Worm (Caenorhabditis elegans) whole organism, young adult: ENCODE data around the gene nlp-80.

ENCODE experiments used
- B0261.1 ChIP-seq: sonication (generic microtip); optimal IDR thresholded peaks from 2 replicates; lab custom pipeline; 2016; ENCODE audit warnings: mild to moderate bottlenecking, missing genetic modification characterization, moderate library complexity, missing compliant biosample characterization
- D2030.7 ChIP-seq: fragments of 200-800 bp; sonication (Bioruptor generic); IDR thresholded peaks from 2 replicates; pipeline ENCODE4 v1.3.6; 2022; ENCODE audit warnings: missing genetic modification reagents, missing genetic modification characterization, missing compliant biosample characterization
- F23B12.7 ChIP-seq: sonication (generic microtip); optimal IDR thresholded peaks from 2 replicates; lab custom pipeline; 2017; ENCODE audit warnings: missing genetic modification characterization, mild to moderate bottlenecking, missing compliant biosample characterization, antibody characterized with exemption, moderate library complexity; ENCODE audit not compliant: insufficient read depth
- F49E8.2 ChIP-seq: sonication (generic microtip); optimal IDR thresholded peaks from 3 replicates; lab custom pipeline; 2017; ENCODE audit warnings: missing genetic modification characterization, mild to moderate bottlenecking, missing compliant biosample characterization, antibody characterized with exemption, moderate library complexity; ENCODE audit not compliant: insufficient read depth
- F52B5.7 ChIP-seq: sonication (generic microtip); optimal IDR thresholded peaks from 2 replicates; lab custom pipeline; 2016; ENCODE audit warnings: mild to moderate bottlenecking, missing genetic modification characterization, missing compliant biosample characterization
- F57C9.4 ChIP-seq: sonication (generic microtip); optimal IDR thresholded peaks from 2 replicates; lab custom pipeline; 2017; ENCODE audit warnings: mild to moderate bottlenecking, missing genetic modification characterization, missing compliant biosample characterization
- K12H6.12 ChIP-seq: fragments of 200-800 bp; sonication (Bioruptor generic); optimal IDR thresholded peaks from 2 replicates; lab custom pipeline; 2018; ENCODE audit warnings: mild to moderate bottlenecking, missing genetic modification characterization, missing compliant biosample characterization
- Y53G8AR.9 ChIP-seq: fragments of 200-800 bp; sonication (Bioruptor generic); conservative IDR thresholded peaks from 2 replicates; pipeline ENCODE4 v1.3.6; 2022; ENCODE audit warnings: missing genetic modification reagents, missing genetic modification characterization, missing compliant biosample characterization
- Y56A3A.18 ChIP-seq: fragments of 200-800 bp; sonication (Bioruptor generic); IDR thresholded peaks from 2 replicates; pipeline ENCODE4 v1.3.6; 2022; ENCODE audit warnings: missing genetic modification reagents, missing genetic modification characterization, missing compliant biosample characterization
- Y95B8A.8 ChIP-seq: fragments of 200-800 bp; sonication (Bioruptor generic); IDR thresholded peaks from 2 replicates; pipeline ENCODE4 v1.3.6; 2022; ENCODE audit warnings: missing genetic modification reagents, missing genetic modification characterization, missing compliant biosample characterization
- ZK185.1 ChIP-seq: sonication (generic microtip); optimal IDR thresholded peaks from 2 replicates; lab custom pipeline; 2016; ENCODE audit warnings: mild to moderate bottlenecking, missing genetic modification characterization, missing compliant biosample characterization; ENCODE audit not compliant: poor library complexity, severe bottlenecking
- aptf-2 ChIP-seq: fragments of 200-800 bp; sonication (Bioruptor generic); conservative IDR thresholded peaks from 2 replicates; pipeline ENCODE4 v1.3.6; 2022; ENCODE audit warnings: missing genetic modification reagents, missing genetic modification characterization, missing compliant biosample characterization
- atf-7 ChIP-seq: sonication (generic microtip); optimal IDR thresholded peaks from 2 replicates; lab custom pipeline; 2017; ENCODE audit warnings: mild to moderate bottlenecking, missing genetic modification characterization, missing compliant biosample characterization
- attf-5 ChIP-seq: fragments of 200-800 bp; sonication (Bioruptor generic); optimal IDR thresholded peaks from 2 replicates; lab custom pipeline; 2018; ENCODE audit warnings: mild to moderate bottlenecking, missing genetic modification characterization, missing compliant biosample characterization
- bed-2 ChIP-seq: fragments of 200-800 bp; sonication (Bioruptor generic); IDR thresholded peaks from 2 replicates; pipeline ENCODE4 v1.3.6; 2022; ENCODE audit warnings: missing genetic modification reagents, missing genetic modification characterization, missing compliant biosample characterization
- cebp-1 ChIP-seq, 2 experiments: fragments of 200-800 bp in 1 of 2; sonication (Bioruptor generic) in 1 of 2; sonication (generic microtip) in 1 of 2; IDR thresholded peaks in 1 of 2; optimal IDR thresholded peaks in 1 of 2; 2 replicates each; pipeline versions ENCODE4 v1.3.6 to Lab custom; 2017 to 2022; ENCODE audit warnings: missing compliant biosample characterization in 2 of 2, missing genetic modification characterization in 2 of 2, mild to moderate bottlenecking in 1 of 2, missing genetic modification reagents in 1 of 2, moderate library complexity in 1 of 2
- ceh-100 ChIP-seq: fragments of 200-800 bp; sonication (Bioruptor generic); IDR thresholded peaks from 2 replicates; pipeline ENCODE4 v1.3.6; 2022; ENCODE audit warnings: missing genetic modification reagents, missing genetic modification characterization, missing compliant biosample characterization
- ceh-27 ChIP-seq: fragments of 200-800 bp; sonication (Bioruptor generic); optimal IDR thresholded peaks from 2 replicates; lab custom pipeline; 2018; ENCODE audit warnings: mild to moderate bottlenecking, missing genetic modification characterization, moderate library complexity, missing compliant biosample characterization
- hlh-26 ChIP-seq: fragments of 200-800 bp; sonication (Bioruptor generic); conservative IDR thresholded peaks from 2 replicates; pipeline ENCODE4 v1.3.6; 2022; ENCODE audit warnings: missing genetic modification reagents, missing genetic modification characterization, missing compliant biosample characterization
- hmg-1.2 ChIP-seq: fragments of 200-800 bp; sonication (Bioruptor generic); IDR thresholded peaks from 2 replicates; pipeline ENCODE4 v1.3.6; 2022; ENCODE audit warnings: missing genetic modification reagents, missing genetic modification characterization, missing compliant biosample characterization
- hrde-1 ChIP-seq: sonication (generic microtip); optimal IDR thresholded peaks from 2 replicates; lab custom pipeline; 2016; ENCODE audit warnings: missing genetic modification characterization, mild to moderate bottlenecking, missing compliant biosample characterization, moderate library complexity, missing genotype, missing genetic modification reagents, borderline replicate concordance
- let-526 ChIP-seq: fragments of 200-800 bp; sonication (Bioruptor generic); IDR thresholded peaks from 2 replicates; pipeline ENCODE4 v1.3.6; 2022; ENCODE audit warnings: missing genetic modification reagents, missing genetic modification characterization, missing compliant biosample characterization
- let-607 ChIP-seq, 2 experiments: fragments of 200-800 bp in 1 of 2; sonication (Bioruptor generic) in 1 of 2; sonication (generic microtip) in 1 of 2; optimal IDR thresholded peaks; 2 replicates each; lab custom pipeline; 2016 to 2018; ENCODE audit warnings: mild to moderate bottlenecking in 2 of 2, missing compliant biosample characterization in 2 of 2, missing genetic modification characterization in 2 of 2, moderate library complexity in 2 of 2, missing genotype in 1 of 2
- lin-35 ChIP-seq, 3 experiments: fragments of 150-350 bp in 2 of 3; sonication (generic microtip) in 1 of 3; optimal IDR thresholded peaks; 2 replicates each; lab custom pipeline; 2014 to 2018; ENCODE audit warnings: missing biosample characterization in 3 of 3, missing genetic modification characterization in 3 of 3, missing genetic modification reagents in 3 of 3
- lin-40 ChIP-seq: sonication (generic microtip); optimal IDR thresholded peaks from 2 replicates; lab custom pipeline; 2016; ENCODE audit warnings: missing genetic modification characterization, mild to moderate bottlenecking, missing compliant biosample characterization, missing genotype, missing genetic modification reagents
- madf-10 ChIP-seq: sonication (generic microtip); optimal IDR thresholded peaks from 2 replicates; lab custom pipeline; 2016; ENCODE audit warnings: mild to moderate bottlenecking, missing genetic modification characterization, missing compliant biosample characterization
- madf-8 ChIP-seq: fragments of 200-800 bp; sonication (Bioruptor generic); conservative IDR thresholded peaks from 2 replicates; pipeline ENCODE4 v1.3.6; 2022; ENCODE audit warnings: missing genetic modification reagents, missing genetic modification characterization, missing compliant biosample characterization
- mcd-1 ChIP-seq: fragments of 200-800 bp; sonication (Bioruptor generic); IDR thresholded peaks from 2 replicates; pipeline ENCODE4 v1.3.6; 2022; ENCODE audit warnings: missing genetic modification reagents, missing genetic modification characterization, missing compliant biosample characterization
- mxl-1 ChIP-seq: sonication (generic microtip); optimal IDR thresholded peaks from 2 replicates; lab custom pipeline; 2016; ENCODE audit warnings: missing genetic modification characterization, missing compliant biosample characterization
- nfya-2 ChIP-seq: fragments of 200-800 bp; sonication (Bioruptor generic); IDR thresholded peaks from 2 replicates; pipeline ENCODE4 v1.3.6; 2022; ENCODE audit warnings: missing genetic modification reagents, missing genetic modification characterization, missing compliant biosample characterization
- nfyb-1 ChIP-seq: fragments of 200-800 bp; sonication (Bioruptor generic); IDR thresholded peaks from 2 replicates; pipeline ENCODE4 v1.3.6; 2022; ENCODE audit warnings: missing genetic modification reagents, missing genetic modification characterization, missing compliant biosample characterization
- nhr-120 ChIP-seq: fragments of 200-800 bp; sonication (Bioruptor generic); IDR thresholded peaks from 2 replicates; pipeline ENCODE4 v1.3.6; 2022; ENCODE audit warnings: missing genetic modification characterization, missing compliant biosample characterization
- pbrm-1 ChIP-seq: fragments of 200-800 bp; sonication (Bioruptor generic); IDR thresholded peaks from 2 replicates; pipeline ENCODE4 v1.3.6; 2022; ENCODE audit warnings: missing genetic modification reagents, missing genetic modification characterization, missing compliant biosample characterization
- rcor-1 ChIP-seq: fragments of 200-800 bp; sonication (Bioruptor generic); IDR thresholded peaks from 2 replicates; pipeline ENCODE4 v1.3.6; 2022; ENCODE audit warnings: missing genetic modification reagents, missing genetic modification characterization, missing compliant biosample characterization
- snpc-1.1 ChIP-seq: sonication (generic microtip); optimal IDR thresholded peaks from 2 replicates; lab custom pipeline; 2017; ENCODE audit warnings: missing genetic modification characterization, mild to moderate bottlenecking, missing compliant biosample characterization, antibody characterized with exemption, moderate library complexity, missing genotype, missing genetic modification reagents; ENCODE audit not compliant: insufficient read depth
- snpc-4 ChIP-seq, 5 experiments: fragments of 150-350 bp in 1 of 5; sonication (generic microtip) in 4 of 5; optimal IDR thresholded peaks; 2 replicates each; lab custom pipeline; 2014 to 2018; ENCODE audit warnings: missing genetic modification characterization in 5 of 5, missing biosample characterization in 3 of 5, antibody characterized with exemption in 2 of 5, mild to moderate bottlenecking in 2 of 5, missing compliant biosample characterization in 2 of 5, missing genotype in 2 of 5, moderate library complexity in 2 of 5, missing genetic modification reagents in 1 of 5
- somi-1 ChIP-seq: fragments of 200-800 bp; sonication (Bioruptor generic); optimal IDR thresholded peaks from 2 replicates; lab custom pipeline; 2018; ENCODE audit warnings: mild to moderate bottlenecking, missing genetic modification characterization, missing compliant biosample characterization
- tbp1 ChIP-seq: fragments of 200-800 bp; sonication (Bioruptor generic); optimal IDR thresholded peaks from 2 replicates; lab custom pipeline; 2018; ENCODE audit warnings: mild to moderate bottlenecking, missing genetic modification characterization, missing compliant biosample characterization
- tlf-1 ChIP-seq: fragments of 200-800 bp; sonication (Bioruptor generic); optimal IDR thresholded peaks from 2 replicates; lab custom pipeline; 2018; ENCODE audit warnings: mild to moderate bottlenecking, missing genetic modification characterization, missing compliant biosample characterization
- unc-62 ChIP-seq: fragments of 150-350 bp; optimal IDR thresholded peaks from 2 replicates; lab custom pipeline; 2014; ENCODE audit warnings: missing biosample characterization, missing genetic modification reagents, missing genetic modification characterization
- ztf-18 ChIP-seq: sonication (generic microtip); optimal IDR thresholded peaks from 2 replicates; lab custom pipeline; 2016; ENCODE audit warnings: missing genotype, mild to moderate bottlenecking, missing genetic modification characterization, missing compliant biosample characterization
- ztf-25 ChIP-seq: fragments of 200-800 bp; sonication (Bioruptor generic); IDR thresholded peaks from 2 replicates; pipeline ENCODE4 v1.3.6; 2022; ENCODE audit warnings: missing genetic modification reagents, missing genetic modification characterization, missing compliant biosample characterization
- ztf-6 ChIP-seq: fragments of 200-800 bp; sonication (Bioruptor generic); IDR thresholded peaks from 2 replicates; pipeline ENCODE4 v1.3.6; 2022; ENCODE audit warnings: missing genetic modification reagents, missing genetic modification characterization, missing compliant biosample characterization

Gene nlp-80

ce11 chrV:11040020-11040419, 25.4 kb downstream of the nlp-80 start, which contains the start of gene C45B11.9:
Gene C45B11.9, plus strand, starts transcription at chrV:11040320.
- TF ChIP-seq snpc-1.1 (tag; lab: Kevin White, UChicago), result no peak
- no peak for TF ChIP-seq K12H6.12 (tag; lab: Kevin White, UChicago)
- no peak for TF ChIP-seq hlh-26 (GFP tag; lab: Robert Waterston, UW)
- no peak for TF ChIP-seq F52B5.7 (tag; lab: Kevin White, UChicago)
- TF ChIP-seq Y53G8AR.9 (GFP tag; lab: Robert Waterston, UW), result no peak
- TF ChIP-seq F57C9.4 (tag; lab: Kevin White, UChicago), result no peak
- no peak for TF ChIP-seq D2030.7 (GFP tag; lab: Robert Waterston, UW)
- no peak for TF ChIP-seq tlf-1 (GFP tag; lab: Kevin White, UChicago)
- no peak for TF ChIP-seq nhr-120
- TF ChIP-seq hrde-1, result no peak

DNA sequence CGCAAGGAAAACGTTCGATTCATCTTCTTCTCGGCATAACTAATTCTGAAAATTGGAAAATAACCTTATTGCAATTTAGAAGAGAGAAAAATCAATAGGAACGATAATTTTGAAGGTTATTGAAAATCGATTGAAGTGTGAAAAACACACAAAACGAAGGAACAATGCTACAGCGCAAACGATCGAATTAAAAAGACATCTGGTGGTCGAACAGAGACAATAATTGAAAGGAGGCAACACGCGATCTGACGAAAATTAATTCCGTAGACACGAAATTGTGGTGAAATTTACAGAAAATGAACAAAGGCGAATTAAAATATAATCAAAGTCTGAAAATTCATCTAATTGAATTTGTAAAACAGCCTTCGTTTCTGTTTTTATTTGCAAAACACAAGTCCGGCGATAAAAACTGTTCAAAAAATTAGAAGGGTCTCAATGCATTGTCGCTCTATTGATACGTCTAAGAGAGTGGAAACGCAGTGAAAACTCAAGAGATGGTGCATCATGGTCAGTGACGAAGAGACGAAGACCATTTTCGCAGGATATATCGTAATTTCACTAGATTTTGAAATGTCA, 25.9 kb downstream of the nlp-80 start, which contains the start of gene pak-2:
TSS of gene pak-2 (minus strand) at position 51 of the 576 bp plus-strand sequence.
- TF ChIP-seq let-526 (GFP tag; lab: Robert Waterston, UW) (no peak), somi-1 (GFP tag; lab: Kevin White, UChicago) (peak; percentile 10), let-607 (tag; optimal IDR thresholded peaks at IDR 0.05; lab: Kevin White, UChicago) (peak in 1 of 2 experiments; percentile 3), F49E8.2 (tag; lab: Kevin White, UChicago) (peak; percentile 26), aptf-2 (GFP tag; lab: Robert Waterston, UW) (0 out of 2 replicates have a peak, but pooled peaks have one; percentile 36), nfyb-1 (GFP tag; lab: Robert Waterston, UW) (no peak), tbp1 (peak; percentile 30), Y53G8AR.9 (GFP tag; lab: Robert Waterston, UW) (no peak), nfya-2 (no peak), pbrm-1 (peak; percentile 54; the same call in 1 of the 2 replicates), attf-5 (peak; percentile 83), ceh-100 (GFP tag; lab: Robert Waterston, UW) (peak; percentile 96), mxl-1 (no peak), hmg-1.2 (GFP tag; lab: Robert Waterston, UW) (peak; percentile 58; the same call in 1 of the 2 replicates), ztf-18 (tag; lab: Kevin White, UChicago) (peak; percentile 49), ztf-6 (GFP tag; lab: Robert Waterston, UW) (no peak), ztf-25 (GFP tag; lab: Robert Waterston, UW) (no peak), madf-10 (tag; lab: Kevin White, UChicago) (peak; percentile 58), lin-35 (GFP tag; optimal IDR thresholded peaks at IDR 0.05; lab: Kevin White, UChicago) (peak in 1 of 3 experiments; percentile 42), Y95B8A.8 (GFP tag; lab: Robert Waterston, UW) (no peak), B0261.1 (tag; lab: Kevin White, UChicago) (peak; percentile 1), madf-8 (GFP tag; lab: Robert Waterston, UW) (no peak), Y56A3A.18 (no peak), rcor-1 (GFP tag; lab: Robert Waterston, UW) (0 out of 2 replicates have a peak, but pooled peaks have one; percentile 32), cebp-1 (GFP tag; IDR thresholded peaks at IDR 0.05; lab: Robert Waterston, UW) (no peak), cebp-1 (tag; optimal IDR thresholded peaks at IDR 0.05; lab: Kevin White, UChicago) (peak; percentile 55), ZK185.1 (no peak), mcd-1 (GFP tag; lab: Robert Waterston, UW) (peak; percentile 88), bed-2 (0 out of 2 replicates have a peak, but pooled peaks have one; percentile 69), snpc-4 (GFP tag; optimal IDR thresholded peaks at IDR 0.05; lab: Kevin White, UChicago) (no peak), snpc-4 (tag; optimal IDR thresholded peaks at IDR 0.05; lab: Kevin White, UChicago) (peak in 1 of 4 experiments; percentile 38), F23B12.7 (peak; percentile 86), D2030.7 (GFP tag; lab: Robert Waterston, UW) (0 out of 2 replicates have a peak, but pooled peaks have one; percentile 23), lin-40 (tag; lab: Kevin White, UChicago) (peak; percentile 63), unc-62 (no peak), atf-7 (no peak), ceh-27 (GFP tag; lab: Kevin White, UChicago) (peak; percentile 84)
